Worm (Caenorhabditis elegans) whole organism, L1 larva: ENCODE results near the gene C01G12.5.

Source experiments
- C04F5.9 ChIP-seq: sonication (generic microtip); optimal IDR thresholded peaks from 2 replicates; lab custom pipeline; 2016; ENCODE audit warnings: missing genetic modification characterization, missing compliant biosample characterization
- C34B4.2 ChIP-seq: sonication (generic microtip); optimal IDR thresholded peaks from 2 replicates; lab custom pipeline; 2017; ENCODE audit warnings: mild to moderate bottlenecking, missing genetic modification characterization, missing compliant biosample characterization
- Y116A8C.19 ChIP-seq: sonication (generic microtip); optimal IDR thresholded peaks from 2 replicates; lab custom pipeline; 2016; ENCODE audit warnings: missing compliant biosample characterization, missing genetic modification characterization, borderline replicate concordance
- alr-1 ChIP-seq: fragments of 200-800 bp; sonication (Bioruptor generic); optimal IDR thresholded peaks from 2 replicates; lab custom pipeline; 2018; ENCODE audit warnings: borderline replicate concordance, mild to moderate bottlenecking, missing genetic modification characterization, missing compliant biosample characterization
- blmp-1 ChIP-seq: fragments of 150-350 bp; optimal IDR thresholded peaks from 2 replicates; lab custom pipeline; 2014; ENCODE audit warnings: missing biosample characterization, missing genetic modification characterization
- dsc-1 ChIP-seq: sonication (generic microtip); optimal IDR thresholded peaks from 2 replicates; lab custom pipeline; 2016; ENCODE audit warnings: mild to moderate bottlenecking, missing genetic modification characterization, missing compliant biosample characterization
- efl-3 ChIP-seq: fragments of 200-800 bp; sonication (Bioruptor generic); optimal IDR thresholded peaks from 2 replicates; lab custom pipeline; 2018; ENCODE audit warnings: mild to moderate bottlenecking, missing genetic modification characterization, missing compliant biosample characterization
- elt-3 ChIP-seq, 6 experiments: fragments of 150-350 bp in 1 of 6; sonication (generic microtip); optimal IDR thresholded peaks; 2 replicates each; lab custom pipeline; 2017 to 2018; ENCODE audit warnings: missing biosample characterization in 6 of 6, missing genetic modification characterization in 6 of 6, inconsistent platforms in 1 of 6
- fkh-10 ChIP-seq: sonication (generic microtip); optimal IDR thresholded peaks from 2 replicates; lab custom pipeline; 2017; ENCODE audit warnings: missing biosample characterization, missing genetic modification reagents, missing genetic modification characterization
- fkh-4 ChIP-seq: sonication (generic microtip); optimal IDR thresholded peaks from 2 replicates; lab custom pipeline; 2016; ENCODE audit warnings: missing compliant biosample characterization, missing genetic modification characterization, borderline replicate concordance
- grh-1 ChIP-seq: fragments of 200-800 bp; sonication (Bioruptor generic); IDR thresholded peaks from 2 replicates; pipeline ENCODE4 v1.3.6; 2022; ENCODE audit warnings: missing genetic modification reagents, missing genetic modification characterization, missing compliant biosample characterization
- isw-1 ChIP-seq: fragments of 200-800 bp; sonication (Bioruptor generic); IDR thresholded peaks from 2 replicates; pipeline ENCODE4 v1.3.6; 2022; ENCODE audit warnings: missing genetic modification characterization, missing compliant biosample characterization
- lin-14 ChIP-seq: fragments of 200-800 bp; sonication (Bioruptor generic); optimal IDR thresholded peaks from 2 replicates; lab custom pipeline; 2018; ENCODE audit warnings: mild to moderate bottlenecking, missing genetic modification characterization, moderate library complexity, missing compliant biosample characterization
- lin-35 ChIP-seq, 2 experiments: fragments of 150-350 bp; optimal IDR thresholded peaks; 2 replicates each; lab custom pipeline; 2014; ENCODE audit warnings: missing biosample characterization in 2 of 2, missing genetic modification characterization in 2 of 2, missing genetic modification reagents in 2 of 2
- lin-39 ChIP-seq: fragments of 150-350 bp; optimal IDR thresholded peaks from 2 replicates; lab custom pipeline; 2014; ENCODE audit warnings: missing biosample characterization, missing genetic modification reagents, missing genetic modification characterization
- lir-3 ChIP-seq: sonication (generic microtip); optimal IDR thresholded peaks from 2 replicates; lab custom pipeline; 2016; ENCODE audit warnings: mild to moderate bottlenecking, missing genetic modification characterization, moderate library complexity, missing compliant biosample characterization; ENCODE audit not compliant: poor library complexity
- mab-9 ChIP-seq: fragments of 200-800 bp; sonication (Bioruptor generic); IDR thresholded peaks from 2 replicates; pipeline ENCODE4 v1.3.6; 2022; ENCODE audit warnings: missing genetic modification reagents, missing genetic modification characterization, missing compliant biosample characterization
- mdl-1 ChIP-seq, 2 experiments: fragments of 150-350 bp; optimal IDR thresholded peaks; 2 replicates each; lab custom pipeline; 2014 to 2017; ENCODE audit warnings: missing biosample characterization in 2 of 2, missing genetic modification characterization in 2 of 2, inconsistent platforms in 1 of 2
- mep-1 ChIP-seq: fragments of 150-350 bp; optimal IDR thresholded peaks from 2 replicates; lab custom pipeline; 2014; ENCODE audit warnings: missing biosample characterization, missing genetic modification characterization
- nhr-11 ChIP-seq: fragments of 150-350 bp; optimal IDR thresholded peaks from 2 replicates; lab custom pipeline; 2014; ENCODE audit warnings: missing biosample characterization, missing genetic modification characterization
- nhr-12 ChIP-seq: sonication (generic microtip); optimal IDR thresholded peaks from 2 replicates; lab custom pipeline; 2017; ENCODE audit warnings: missing biosample characterization, missing genetic modification characterization
- nhr-20 ChIP-seq: sonication (generic microtip); optimal IDR thresholded peaks from 2 replicates; lab custom pipeline; 2016; ENCODE audit warnings: mild to moderate bottlenecking, missing genetic modification characterization, missing compliant biosample characterization
- nhr-28 ChIP-seq: fragments of 150-350 bp; optimal IDR thresholded peaks from 2 replicates; lab custom pipeline; 2014; ENCODE audit warnings: missing biosample characterization, missing genetic modification characterization
- nhr-47 ChIP-seq: sonication (generic microtip); optimal IDR thresholded peaks from 2 replicates; lab custom pipeline; 2016; ENCODE audit warnings: mild to moderate bottlenecking, missing genetic modification characterization, moderate library complexity, missing compliant biosample characterization
- nhr-71 ChIP-seq: sonication (generic microtip); optimal IDR thresholded peaks from 2 replicates; lab custom pipeline; 2016; ENCODE audit warnings: mild to moderate bottlenecking, missing genetic modification characterization, moderate library complexity, missing compliant biosample characterization
- nhr-77 ChIP-seq: fragments of 150-350 bp; optimal IDR thresholded peaks from 2 replicates; lab custom pipeline; 2014; ENCODE audit warnings: missing biosample characterization, missing genetic modification characterization
- nhr-84 ChIP-seq: sonication (generic microtip); optimal IDR thresholded peaks from 2 replicates; lab custom pipeline; 2017; ENCODE audit warnings: missing biosample characterization, missing genetic modification characterization
- nhr-85 ChIP-seq: sonication (generic microtip); peaks from one replicate; lab custom pipeline; 2016; ENCODE audit warnings: missing genetic modification characterization, inconsistent platforms, missing compliant biosample characterization
- pax-3 ChIP-seq: fragments of 200-800 bp; sonication (Bioruptor generic); optimal IDR thresholded peaks from 2 replicates; lab custom pipeline; 2018; ENCODE audit warnings: mild to moderate bottlenecking, missing genetic modification characterization, moderate library complexity, missing compliant biosample characterization
- rnt-1 ChIP-seq: sonication (generic microtip); optimal IDR thresholded peaks from 2 replicates; lab custom pipeline; 2016; ENCODE audit warnings: mild to moderate bottlenecking, missing genetic modification characterization, moderate library complexity, missing compliant biosample characterization
- skn-1 ChIP-seq: fragments of 150-350 bp; optimal IDR thresholded peaks from 2 replicates; lab custom pipeline; 2014; ENCODE audit warnings: missing biosample characterization, missing genetic modification characterization
- snpc-4 ChIP-seq: fragments of 150-350 bp; optimal IDR thresholded peaks from 2 replicates; lab custom pipeline; 2014; ENCODE audit warnings: missing biosample characterization, missing genetic modification characterization
- swsn-7 ChIP-seq: sonication (generic microtip); optimal IDR thresholded peaks from 2 replicates; lab custom pipeline; 2016; ENCODE audit warnings: missing genetic modification characterization, missing compliant biosample characterization
- tlp-1 ChIP-seq: fragments of 150-350 bp; optimal IDR thresholded peaks from 2 replicates; lab custom pipeline; 2014; ENCODE audit warnings: missing biosample characterization, missing genetic modification characterization
- unc-130 ChIP-seq: fragments of 150-350 bp; optimal IDR thresholded peaks from 2 replicates; lab custom pipeline; 2017; ENCODE audit warnings: missing biosample characterization, missing genetic modification characterization, inconsistent platforms
- unc-30 ChIP-seq: sonication (generic microtip); optimal IDR thresholded peaks from 2 replicates; lab custom pipeline; 2017; ENCODE audit warnings: missing biosample characterization, missing genetic modification characterization
- unc-62 ChIP-seq: fragments of 150-350 bp; optimal IDR thresholded peaks from 2 replicates; lab custom pipeline; 2014; ENCODE audit warnings: missing biosample characterization, missing genetic modification reagents, missing genetic modification characterization
- xbp-1 ChIP-seq: sonication (generic microtip); optimal IDR thresholded peaks from 2 replicates; lab custom pipeline; 2016; ENCODE audit warnings: missing genetic modification characterization, missing compliant biosample characterization
- zip-4 ChIP-seq: fragments of 200-800 bp; sonication (Bioruptor generic); optimal IDR thresholded peaks from 2 replicates; lab custom pipeline; 2018; ENCODE audit warnings: mild to moderate bottlenecking, missing genetic modification characterization, moderate library complexity, missing compliant biosample characterization

C01G12.5 gene

DNA sequence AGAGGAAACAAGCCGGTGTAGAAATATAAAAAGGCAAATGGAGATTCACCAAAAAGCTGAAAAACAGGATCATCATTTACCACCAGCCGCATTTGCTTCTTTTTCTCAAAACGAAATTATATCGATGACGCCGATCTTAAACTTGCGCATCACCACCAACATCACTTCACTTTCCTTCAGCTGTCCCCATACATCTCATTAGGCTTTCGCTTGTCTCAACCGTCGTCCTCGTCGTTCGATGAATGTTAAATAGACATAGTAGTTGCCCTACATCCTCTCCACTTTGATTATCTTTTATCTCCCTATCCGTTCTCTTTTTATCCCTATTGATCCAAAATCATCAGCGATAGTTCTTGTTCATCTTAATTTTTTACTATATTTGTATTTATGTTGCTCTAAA lies 39.6 kb upstream of the C01G12.5 start:
- TF ChIP-seq tlp-1 (tag; lab: Kevin White, UChicago) (no peak), C34B4.2 (tag; lab: Kevin White, UChicago) (no peak), pax-3 (tag; lab: Kevin White, UChicago) (no peak), blmp-1 (tag; lab: Kevin White, UChicago) (peak; percentile 97)

DNA sequence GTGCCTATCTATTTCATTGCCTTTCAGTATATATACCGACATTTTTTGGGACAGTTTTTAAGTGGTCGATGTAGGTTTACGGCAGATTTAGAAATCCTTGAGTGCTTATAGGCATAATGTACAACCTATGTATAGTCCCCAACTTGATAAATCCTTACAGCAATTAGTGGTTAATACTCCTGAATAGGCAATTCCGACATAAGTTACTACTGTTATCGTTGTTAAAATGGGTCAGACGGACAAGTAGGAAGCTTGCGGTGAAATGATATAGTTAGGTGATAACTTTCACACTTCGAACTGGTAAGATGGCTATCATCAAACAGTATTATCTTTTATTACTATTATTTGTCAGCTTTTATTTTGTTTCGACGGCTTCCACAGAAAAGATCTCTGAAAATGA lies 35.5 kb upstream of the C01G12.5 start, which contains the start of gene mltn-10:
Gene mltn-10 (plus strand): TSS at position 301 of the 400 bp plus-strand sequence.
- TF ChIP-seq mab-9 (no peak), grh-1 (GFP tag; lab: Robert Waterston, UW) (no peak), C04F5.9 (tag; lab: Kevin White, UChicago) (no peak), rnt-1 (tag; lab: Kevin White, UChicago) (no peak)
- TF ChIP-seq, all 84 proteins: peak for 0

DNA sequence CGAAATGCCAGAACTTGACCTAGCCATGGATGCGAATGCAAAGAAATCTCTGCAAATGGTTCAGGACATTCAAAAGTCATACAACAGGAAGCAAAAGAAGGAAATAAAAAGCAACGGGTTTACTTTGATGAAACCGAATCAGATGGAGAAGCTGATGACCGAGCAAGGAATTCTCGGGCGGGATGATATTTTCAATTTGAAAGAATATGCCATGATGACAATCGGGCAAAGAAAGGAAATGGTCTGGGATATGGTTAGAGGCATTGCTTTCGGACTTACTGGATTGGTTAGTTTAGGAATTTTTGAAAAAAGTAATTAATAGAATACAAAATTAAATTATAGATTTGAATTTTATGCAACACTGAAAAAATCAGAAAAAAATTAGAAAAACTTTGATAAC lies 33.4 kb upstream of the C01G12.5 start:
- TF ChIP-seq zip-4 (no peak), nhr-71 (no peak), nhr-47 (no peak), lir-3 (tag; lab: Kevin White, UChicago) (no peak), skn-1 (tag; lab: Kevin White, UChicago) (no peak), xbp-1 (tag; lab: Kevin White, UChicago) (no peak), swsn-7 (no peak), lin-39 (no peak), lin-14 (no peak), unc-30 (tag; lab: Kevin White, UChicago) (no peak), mep-1 (tag; lab: Kevin White, UChicago) (no peak), fkh-10 (GFP tag; lab: Kevin White, UChicago) (no peak), nhr-28 (tag; lab: Kevin White, UChicago) (no peak), nhr-85 (no peak), nhr-77 (no peak), grh-1 (GFP tag; lab: Robert Waterston, UW) (no peak), unc-62 (GFP tag; lab: Kevin White, UChicago) (no peak)

DNA sequence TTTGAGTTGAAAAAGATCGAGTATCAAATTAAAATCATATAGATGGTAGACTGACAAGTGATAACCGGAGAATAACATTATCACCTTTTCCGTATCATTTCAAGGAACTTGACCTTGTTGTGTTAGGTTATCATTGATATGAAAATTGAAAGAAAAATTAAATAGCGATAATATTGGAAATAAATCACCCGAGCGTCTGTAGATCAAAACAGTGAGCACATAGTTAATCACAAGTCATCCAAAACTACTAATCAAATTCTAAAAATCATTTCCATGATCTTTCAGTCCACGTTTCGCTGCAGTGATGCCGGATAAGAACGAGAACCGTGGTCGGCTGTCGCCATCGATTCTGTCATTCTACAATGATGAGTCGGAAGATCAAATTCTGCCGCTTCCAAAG lies 32.5 kb upstream of the C01G12.5 start:
- TF ChIP-seq nhr-85 = peak; percentile 50
- TF ChIP-seq lin-35 (GFP tag; optimal IDR thresholded peaks at IDR 0.05; lab: Kevin White, UChicago) = no peak
- TF ChIP-seq nhr-11 (tag; lab: Kevin White, UChicago) = no peak
- TF ChIP-seq elt-3 (tag; optimal IDR thresholded peaks at IDR 0.05; lab: Kevin White, UChicago) = peak in 1 of 6 experiments; percentile 13
- TF ChIP-seq, all 84 proteins: peak for 2

DNA sequence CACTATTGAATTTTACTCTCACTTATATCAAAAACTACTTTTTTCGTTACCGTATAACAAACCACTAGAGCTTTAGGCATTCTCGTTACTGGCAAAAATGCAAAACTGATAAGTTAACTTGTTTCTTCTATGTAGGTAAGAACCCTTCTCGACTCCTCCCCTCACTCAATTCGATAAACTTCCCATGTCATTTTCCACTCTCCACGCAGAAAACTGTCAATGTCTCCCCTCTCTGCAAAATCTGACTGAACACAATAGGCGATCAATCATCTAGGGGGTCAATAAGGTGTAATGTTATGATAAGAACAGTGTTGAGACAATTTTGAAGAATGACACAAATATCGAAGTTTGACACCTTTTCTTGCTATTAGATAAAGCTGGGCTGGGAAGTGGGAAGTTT lies 31.5 kb upstream of the C01G12.5 start:
- no peak for TF ChIP-seq fkh-4 (tag; lab: Kevin White, UChicago)
- TF ChIP-seq nhr-85 = peak; percentile 29
- no peak for TF ChIP-seq alr-1 (tag; lab: Kevin White, UChicago)
- TF ChIP-seq nhr-12 (tag; lab: Kevin White, UChicago) = no peak
- TF ChIP-seq swsn-7 = no peak
- peak in 2 of 6 experiments; percentile 6 to 12 for TF ChIP-seq elt-3 (tag; optimal IDR thresholded peaks at IDR 0.05; lab: Kevin White, UChicago)
- TF ChIP-seq dsc-1 (tag; lab: Kevin White, UChicago) = no peak
- TF ChIP-seq blmp-1 (tag; lab: Kevin White, UChicago) = peak; percentile 11
- 0 out of 2 replicates have a peak, but pooled peaks have one; percentile 32 for TF ChIP-seq mab-9

ce11 chrII:14618158-14618557 lies 30.9 kb upstream of the C01G12.5 start:
- TF ChIP-seq Y116A8C.19 (tag; lab: Kevin White, UChicago) (no peak), mdl-1 (tag; optimal IDR thresholded peaks at IDR 0.05; lab: Kevin White, UChicago) (no peak), nhr-20 (tag; lab: Kevin White, UChicago) (no peak), unc-130 (tag; lab: Kevin White, UChicago) (no peak), dsc-1 (tag; lab: Kevin White, UChicago) (no peak), efl-3 (GFP tag; lab: Kevin White, UChicago) (no peak), isw-1 (no peak), xbp-1 (tag; lab: Kevin White, UChicago) (no peak), nhr-84 (tag; lab: Kevin White, UChicago) (no peak), pax-3 (tag; lab: Kevin White, UChicago) (no peak), nhr-12 (tag; lab: Kevin White, UChicago) (no peak), snpc-4 (tag; lab: Kevin White, UChicago) (no peak), rnt-1 (tag; lab: Kevin White, UChicago) (no peak)
